Fruit fly (Drosophila melanogaster): ENCODE results near the gene CG4267.
A peak's percentile ranks its signal among the peaks of the same experiment; 100 is the strongest.

Gene CG4267

dm6 chr2L:2198119-2198494 lies 44.1 kb upstream of the CG4267 start:
- TF ChIP-seq ovo (GFP tag; optimal IDR thresholded peaks at IDR 0.05) (no peak), CG33017 (tag; optimal IDR thresholded peaks at IDR 0.05) (no peak), bab1 (GFP tag; optimal IDR thresholded peaks at IDR 0.05) (no peak), toe (GFP tag; optimal IDR thresholded peaks at IDR 0.05) (no peak), CG7101 (tag; optimal IDR thresholded peaks at IDR 0.05) (no peak), tj (GFP tag; optimal IDR thresholded peaks at IDR 0.05) (no peak), CG7045 (GFP tag; optimal IDR thresholded peaks at IDR 0.05) (no peak), Crg-1 (GFP tag; optimal IDR thresholded peaks at IDR 0.05) (no peak), CG14711 (tag; optimal IDR thresholded peaks at IDR 0.05) (no peak), Clk (GFP tag; optimal IDR thresholded peaks at IDR 0.05) (no peak), kay (GFP tag; ENCODE audit: borderline replicate concordance) (no peak), Mnt (GFP tag; optimal IDR thresholded peaks at IDR 0.05) (no peak)

dm6 chr2L:2198613-2199432 lies 43.4 kb upstream of the CG4267 start:
- TF ChIP-seq CG5204 (GFP tag; optimal IDR thresholded peaks at IDR 0.05) (peak; percentile 20), ovo (GFP tag; optimal IDR thresholded peaks at IDR 0.05) (peak; percentile 55), Clk (GFP tag; optimal IDR thresholded peaks at IDR 0.05) (no peak), tj (GFP tag; optimal IDR thresholded peaks at IDR 0.05) (peak; percentile 67), kay (GFP tag; ENCODE audit: borderline replicate concordance) (peak; percentile 84), CG7045 (GFP tag; optimal IDR thresholded peaks at IDR 0.05) (peak; percentile 13), CG14711 (tag; optimal IDR thresholded peaks at IDR 0.05) (peak; percentile 66), CG7101 (tag; optimal IDR thresholded peaks at IDR 0.05) (peak; percentile 47), pad (GFP tag; optimal IDR thresholded peaks at IDR 0.05) (peak; percentile 99), bab1 (GFP tag; optimal IDR thresholded peaks at IDR 0.05) (no peak), cic (GFP tag; optimal IDR thresholded peaks at IDR 0.05) (peak; percentile 93), CG33017 (tag; optimal IDR thresholded peaks at IDR 0.05) (peak; percentile 52), Mnt (GFP tag; optimal IDR thresholded peaks at IDR 0.05) (peak; percentile 92), cnc (optimal IDR thresholded peaks at IDR 0.05) (no peak), Crg-1 (GFP tag; optimal IDR thresholded peaks at IDR 0.05) (peak; percentile 6), Hr96 (GFP tag; optimal IDR thresholded peaks at IDR 0.05) (peak; percentile 47), toe (GFP tag; optimal IDR thresholded peaks at IDR 0.05) (peak; percentile 49), CG1620 (GFP tag; optimal IDR thresholded peaks at IDR 0.05) (peak; percentile 36), CG11617 (GFP tag; optimal IDR thresholded peaks at IDR 0.05) (peak; percentile 26), CG12768 (GFP tag; optimal IDR thresholded peaks at IDR 0.05) (peak; percentile 16)

- no peak for TF ChIP-seq Hr96 (GFP tag; optimal IDR thresholded peaks at IDR 0.05)
- TF ChIP-seq CG33017 (tag; optimal IDR thresholded peaks at IDR 0.05): no peak
- no peak for TF ChIP-seq kay (GFP tag; ENCODE audit: borderline replicate concordance)
- TF ChIP-seq CG14711 (tag; optimal IDR thresholded peaks at IDR 0.05): no peak
- no peak for TF ChIP-seq CG5204 (GFP tag; optimal IDR thresholded peaks at IDR 0.05)
- TF ChIP-seq cic (GFP tag; optimal IDR thresholded peaks at IDR 0.05): no peak
- TF ChIP-seq CG7101 (tag; optimal IDR thresholded peaks at IDR 0.05): no peak
- TF ChIP-seq CG11617 (GFP tag; optimal IDR thresholded peaks at IDR 0.05): no peak
- no peak for TF ChIP-seq Clk (GFP tag; optimal IDR thresholded peaks at IDR 0.05)
- TF ChIP-seq pad (GFP tag; optimal IDR thresholded peaks at IDR 0.05): no peak
- no peak for TF ChIP-seq CG1620 (GFP tag; optimal IDR thresholded peaks at IDR 0.05)
- TF ChIP-seq CG12768 (GFP tag; optimal IDR thresholded peaks at IDR 0.05): no peak
Measured at dm6 chr2L:2199433-2199796, 42.8 kb upstream of the CG4267 start.

- TF ChIP-seq ovo (GFP tag; optimal IDR thresholded peaks at IDR 0.05): peak; percentile 99
- peak; percentile 86 for TF ChIP-seq cic (GFP tag; optimal IDR thresholded peaks at IDR 0.05)
- peak; percentile 59 for TF ChIP-seq CG12768 (GFP tag; optimal IDR thresholded peaks at IDR 0.05)
- peak; percentile 6 for TF ChIP-seq CG33017 (tag; optimal IDR thresholded peaks at IDR 0.05)
- peak; percentile 71 for TF ChIP-seq Hr96 (GFP tag; optimal IDR thresholded peaks at IDR 0.05)
- TF ChIP-seq bab1 (GFP tag; optimal IDR thresholded peaks at IDR 0.05): peak; percentile 18
- peak; percentile 68 for TF ChIP-seq Mnt (GFP tag; optimal IDR thresholded peaks at IDR 0.05)
- peak; percentile 97 for TF ChIP-seq tj (GFP tag; optimal IDR thresholded peaks at IDR 0.05)
- no peak for TF ChIP-seq CG7045 (GFP tag; optimal IDR thresholded peaks at IDR 0.05)
- peak; percentile 51 to 63 for TF ChIP-seq cnc (optimal IDR thresholded peaks at IDR 0.05)
- no peak for TF ChIP-seq toe (GFP tag; optimal IDR thresholded peaks at IDR 0.05)
- peak; percentile 23 for TF ChIP-seq CG14711 (tag; optimal IDR thresholded peaks at IDR 0.05)
- TF ChIP-seq Clk (GFP tag; optimal IDR thresholded peaks at IDR 0.05): peak; percentile 14
- no peak for TF ChIP-seq Crg-1 (GFP tag; optimal IDR thresholded peaks at IDR 0.05)
- TF ChIP-seq CG1620 (GFP tag; optimal IDR thresholded peaks at IDR 0.05): no peak
- peak; percentile 97 for TF ChIP-seq pad (GFP tag; optimal IDR thresholded peaks at IDR 0.05)
Measured at dm6 chr2L:2200136-2201036, 41.8 kb upstream of the CG4267 start.

- peak; percentile 93 for TF ChIP-seq CG7101 (tag; optimal IDR thresholded peaks at IDR 0.05)
- TF ChIP-seq Hr96 (GFP tag; optimal IDR thresholded peaks at IDR 0.05): peak; percentile 88
- TF ChIP-seq kay (GFP tag; ENCODE audit: borderline replicate concordance): peak; percentile 97
- TF ChIP-seq CG7045 (GFP tag; optimal IDR thresholded peaks at IDR 0.05): peak; percentile 96
- peak; percentile 90 for TF ChIP-seq ovo (GFP tag; optimal IDR thresholded peaks at IDR 0.05)
- TF ChIP-seq tj (GFP tag; optimal IDR thresholded peaks at IDR 0.05): no peak
- peak; percentile 89 for TF ChIP-seq Clk (GFP tag; optimal IDR thresholded peaks at IDR 0.05)
- TF ChIP-seq bab1 (GFP tag; optimal IDR thresholded peaks at IDR 0.05): peak; percentile 85
- peak; percentile 86 for TF ChIP-seq CG1620 (GFP tag; optimal IDR thresholded peaks at IDR 0.05)
- peak; percentile 97 for TF ChIP-seq CG12768 (GFP tag; optimal IDR thresholded peaks at IDR 0.05)
- peak; percentile 96 for TF ChIP-seq CG5204 (GFP tag; optimal IDR thresholded peaks at IDR 0.05)
- peak; percentile 75 for TF ChIP-seq pad (GFP tag; optimal IDR thresholded peaks at IDR 0.05)
- no peak for TF ChIP-seq cnc (optimal IDR thresholded peaks at IDR 0.05)
- peak; percentile 94 for TF ChIP-seq CG33017 (tag; optimal IDR thresholded peaks at IDR 0.05)
- peak; percentile 69 for TF ChIP-seq cic (GFP tag; optimal IDR thresholded peaks at IDR 0.05)
- peak; percentile 91 for TF ChIP-seq Crg-1 (GFP tag; optimal IDR thresholded peaks at IDR 0.05)
- TF ChIP-seq Mnt (GFP tag; optimal IDR thresholded peaks at IDR 0.05): peak; percentile 65
- TF ChIP-seq CG11617 (GFP tag; optimal IDR thresholded peaks at IDR 0.05): peak; percentile 96
- TF ChIP-seq toe (GFP tag; optimal IDR thresholded peaks at IDR 0.05): peak; percentile 97
- peak; percentile 88 for TF ChIP-seq CG14711 (tag; optimal IDR thresholded peaks at IDR 0.05)
Measured at dm6 chr2L:2201107-2201561, 41.0 kb upstream of the CG4267 start.
